Worm (Caenorhabditis elegans) whole organism, L4/young adult: ENCODE measurements around the gene F32D8.12.

Source experiments
- W03F9.2 ChIP-seq: fragments of 150-350 bp; optimal IDR thresholded peaks from 2 replicates; lab custom pipeline; 2014; ENCODE audit warnings: missing biosample characterization, missing genetic modification characterization
- dao-5 ChIP-seq: sonication (generic microtip); optimal IDR thresholded peaks from 2 replicates; lab custom pipeline; 2016; ENCODE audit warnings: missing genotype, missing genetic modification characterization, moderate library complexity, missing compliant biosample characterization
- him-1 ChIP-seq: sonication (generic microtip); optimal IDR thresholded peaks from 2 replicates; lab custom pipeline; 2016; ENCODE audit warnings: missing genotype, missing genetic modification reagents, missing genetic modification characterization, missing compliant biosample characterization

- TF ChIP-seq W03F9.2 (tag; lab: Kevin White, UChicago), result no peak
- TF ChIP-seq dao-5 (tag; lab: Kevin White, UChicago), result no peak
- TF ChIP-seq him-1 (tag; lab: Kevin White, UChicago), result no peak
Observed at ce11 chrV:10931189-10931588, 40.4 kb upstream of the F32D8.12 start, which contains the start of gene scvp-1.
